Worm (Caenorhabditis elegans): Measurements from ENCODE around the gene Y39A3B.1.

Y39A3B.1 gene

DNA sequence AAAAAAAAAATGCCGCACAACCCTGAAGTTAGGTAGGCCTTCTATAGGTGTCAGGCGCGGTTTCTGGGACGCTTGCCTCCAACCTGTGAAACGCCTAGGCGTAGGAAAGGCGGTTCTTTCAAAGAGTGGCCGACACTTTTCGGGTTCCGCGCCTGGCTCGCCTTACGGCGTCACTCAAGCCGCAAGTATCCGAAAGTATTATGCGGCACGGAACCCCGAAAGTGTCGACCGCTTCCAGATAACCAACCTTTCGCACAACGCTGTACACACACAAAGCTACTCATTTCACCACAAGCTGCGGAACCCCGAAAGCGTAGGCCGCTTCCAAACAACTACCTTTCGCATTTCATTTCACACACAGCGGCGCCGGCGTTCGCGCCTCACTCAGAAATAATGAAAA, 42.7 kb upstream of the Y39A3B.1 start:
- peak; percentile 35 for TF ChIP-seq snpc-4 (tag; optimal IDR thresholded peaks at IDR 0.05)
- no peak for TF ChIP-seq pax-3 (tag; optimal IDR thresholded peaks at IDR 0.05)
- no peak for TF ChIP-seq grh-1 (GFP tag; IDR thresholded peaks at IDR 0.05)

DNA sequence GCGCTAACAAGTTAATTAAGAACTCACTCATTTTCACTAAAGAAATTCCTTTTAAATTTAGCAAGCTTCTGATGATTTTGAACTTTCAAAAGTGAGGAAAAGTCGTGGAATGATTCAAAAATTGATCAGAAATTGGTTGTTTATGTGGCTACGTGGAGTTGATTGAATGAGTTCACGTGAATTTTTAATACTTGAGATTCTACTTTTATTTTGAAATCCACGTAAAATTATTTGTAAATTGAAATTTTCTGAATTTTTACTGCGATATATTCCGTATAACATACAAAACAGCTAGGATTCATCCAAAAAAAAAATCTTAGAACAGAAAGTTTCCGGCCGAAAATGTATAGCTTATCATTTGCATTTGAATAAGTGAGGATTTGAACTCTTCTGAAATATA, 36.0 kb upstream of the Y39A3B.1 start, which contains the start of gene moa-1:
Gene moa-1, minus strand, starts transcription at position 101 of the 400 bp plus-strand sequence.
- TF ChIP-seq nhr-19 (GFP tag; conservative IDR thresholded peaks at IDR 0.05) = no peak
- no peak for TF ChIP-seq egl-13 (tag; optimal IDR thresholded peaks at IDR 0.05)
- no peak for TF ChIP-seq sup-37 (GFP tag; optimal IDR thresholded peaks at IDR 0.05)
- no peak for TF ChIP-seq mdl-1 (tag; optimal IDR thresholded peaks at IDR 0.05)
- TF ChIP-seq lsy-2 (tag; optimal IDR thresholded peaks at IDR 0.05) = no peak
- no peak for TF ChIP-seq sox-4 (tag; optimal IDR thresholded peaks at IDR 0.05)

DNA sequence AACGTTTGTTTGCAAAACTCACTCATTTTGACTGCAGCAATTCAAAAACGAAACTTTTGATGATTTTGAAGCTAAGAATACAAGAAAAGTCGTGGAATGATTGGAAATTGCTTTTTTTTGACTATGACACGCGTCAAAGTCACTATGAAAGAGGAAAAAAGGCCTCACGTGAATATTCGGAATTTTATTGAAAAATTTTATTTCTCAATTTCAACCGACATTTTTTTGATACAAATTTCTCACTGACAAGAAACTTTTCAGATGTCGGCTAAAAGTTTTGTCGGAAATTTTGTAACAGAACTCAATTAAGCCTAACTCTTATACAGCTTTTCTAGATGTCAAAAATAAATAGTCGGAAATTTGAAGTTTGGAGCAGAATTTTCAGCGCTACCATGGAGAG, 35.4 kb upstream of the Y39A3B.1 start, which contains the start of gene R155.5:
Gene R155.5, minus strand, starts transcription at position 101 of the 400 bp plus-strand sequence.
- no peak for TF ChIP-seq nhr-11 (tag; optimal IDR thresholded peaks at IDR 0.05)
- no peak for TF ChIP-seq sox-4 (tag; optimal IDR thresholded peaks at IDR 0.05)
- TF ChIP-seq efl-1 (optimal IDR thresholded peaks at IDR 0.05) = no peak
- no peak for TF ChIP-seq efl-1 (GFP tag; optimal IDR thresholded peaks at IDR 0.05 in 1 of 2)
- TF ChIP-seq fos-1 (tag; optimal IDR thresholded peaks at IDR 0.05) = no peak
- no peak for TF ChIP-seq snpc-4 (tag; optimal IDR thresholded peaks at IDR 0.05)
- no peak for TF ChIP-seq mep-1 (tag; optimal IDR thresholded peaks at IDR 0.05)
- TF ChIP-seq nhr-12 (tag; optimal IDR thresholded peaks at IDR 0.05) = no peak
- no peak for TF ChIP-seq tlp-1 (tag; optimal IDR thresholded peaks at IDR 0.05)
- no peak for TF ChIP-seq hlh-4 (tag; optimal IDR thresholded peaks at IDR 0.05)
- no peak for TF ChIP-seq zag-1 (tag; optimal IDR thresholded peaks at IDR 0.05)
- TF ChIP-seq ama-1 (optimal IDR thresholded peaks at IDR 0.05) = no peak
- no peak for TF ChIP-seq nhr-90 (tag; optimal IDR thresholded peaks at IDR 0.05; ENCODE audit: poor library complexity)
- no peak for TF ChIP-seq unc-98 (GFP tag; IDR thresholded peaks at IDR 0.05)

DNA sequence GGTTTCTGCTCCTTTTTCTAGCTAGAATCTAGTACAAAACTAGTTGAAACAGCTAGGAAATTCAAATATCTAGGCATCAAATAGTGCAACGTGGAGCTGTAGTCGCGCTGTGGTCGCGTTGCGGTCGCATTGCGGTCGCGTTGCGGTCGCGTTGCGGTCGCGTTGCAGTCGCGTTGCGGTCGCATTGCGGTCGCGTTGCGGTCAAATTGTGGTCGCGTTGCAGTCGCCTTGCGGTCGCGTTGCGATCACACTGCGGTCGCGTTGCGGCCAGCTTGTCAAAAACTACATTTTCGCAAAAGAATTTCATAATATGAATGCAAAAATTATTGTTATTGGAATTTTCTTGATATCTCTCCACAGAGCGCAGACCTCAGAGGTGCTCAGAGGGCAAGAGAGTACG, 29.8 kb upstream of the Y39A3B.1 start:
- TF ChIP-seq alr-1 (tag; optimal IDR thresholded peaks at IDR 0.05; ENCODE audit: borderline replicate concordance) = no peak
- TF ChIP-seq sptf-1 (tag; optimal IDR thresholded peaks at IDR 0.05) = no peak
- TF ChIP-seq ceh-8 (GFP tag; optimal IDR thresholded peaks at IDR 0.05) = no peak
- TF ChIP-seq efl-3 (GFP tag; optimal IDR thresholded peaks at IDR 0.05) = no peak
- TF ChIP-seq egl-13 (tag; optimal IDR thresholded peaks at IDR 0.05) = no peak
- no peak for TF ChIP-seq egl-27 (tag; optimal IDR thresholded peaks at IDR 0.05)
- no peak for TF ChIP-seq ets-5 (GFP tag; IDR thresholded peaks at IDR 0.05)
- no peak for TF ChIP-seq dsc-1 (tag; optimal IDR thresholded peaks at IDR 0.05)
- no peak for TF ChIP-seq ces-1 (GFP tag; optimal IDR thresholded peaks at IDR 0.05)
- no peak for TF ChIP-seq fos-1 (tag; optimal IDR thresholded peaks at IDR 0.05)
- no peak for TF ChIP-seq C04F5.9 (tag; optimal IDR thresholded peaks at IDR 0.05)
- no peak for TF ChIP-seq zip-4 (GFP tag; optimal IDR thresholded peaks at IDR 0.05)
- TF ChIP-seq nhr-85 (tag) = no peak
- no peak for TF ChIP-seq vab-15 (tag; optimal IDR thresholded peaks at IDR 0.05)

DNA sequence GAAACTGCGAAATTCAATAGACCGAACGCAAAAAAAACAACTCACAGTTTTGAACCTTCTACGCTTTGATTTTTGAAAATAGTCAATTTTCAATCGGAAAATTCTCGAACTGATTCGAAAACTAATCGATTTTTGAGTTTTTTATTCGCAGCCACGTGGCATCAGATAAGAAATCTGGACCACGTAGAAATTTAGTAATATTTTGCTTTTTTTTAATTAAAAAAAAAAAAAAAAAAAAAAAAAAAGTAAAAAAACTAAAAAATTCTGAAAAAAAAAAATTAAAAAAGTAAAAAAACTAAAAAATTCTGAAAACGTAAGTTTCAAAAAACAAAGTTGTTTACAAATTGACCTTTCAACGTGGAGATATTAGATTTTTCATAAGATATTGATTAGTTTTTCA, 29.2 kb upstream of the Y39A3B.1 start, which contains the start of gene R155.3:
Gene R155.3, minus strand, starts transcription at position 101 of the 400 bp plus-strand sequence.
- TF ChIP-seq irx-1 (tag; optimal IDR thresholded peaks at IDR 0.05) = no peak
- TF ChIP-seq rnt-1 (tag; optimal IDR thresholded peaks at IDR 0.05) = no peak
- TF ChIP-seq lin-35 (GFP tag; optimal IDR thresholded peaks at IDR 0.05) = no peak
- TF ChIP-seq pax-3 (tag; optimal IDR thresholded peaks at IDR 0.05) = no peak
- TF ChIP-seq lsy-2 (tag; optimal IDR thresholded peaks at IDR 0.05) = no peak
- no peak for TF ChIP-seq ama-1 (optimal IDR thresholded peaks at IDR 0.05)
- TF ChIP-seq lin-13 (GFP tag; optimal IDR thresholded peaks at IDR 0.05) = no peak
